Worm (Caenorhabditis elegans) whole organism, L1 larva: ENCODE results near the gene set-24.

Experiments used
- ama-1 ChIP-seq: fragments of 150-350 bp; optimal IDR thresholded peaks from 2 replicates; lab custom pipeline; 2014
- blmp-1 ChIP-seq: fragments of 150-350 bp; optimal IDR thresholded peaks from 2 replicates; lab custom pipeline; 2014; ENCODE audit warnings: missing biosample characterization, missing genetic modification characterization
- fos-1 ChIP-seq: fragments of 150-350 bp; optimal IDR thresholded peaks from 2 replicates; lab custom pipeline; 2014; ENCODE audit warnings: missing biosample characterization, missing genetic modification characterization
- jun-1 ChIP-seq: fragments of 150-350 bp; optimal IDR thresholded peaks from 2 replicates; lab custom pipeline; 2014; ENCODE audit warnings: missing biosample characterization, missing genetic modification reagents, missing genetic modification characterization
- lsy-2 ChIP-seq, 2 experiments: fragments of 150-350 bp; optimal IDR thresholded peaks; 2 replicates each; lab custom pipeline; 2014; ENCODE audit warnings: missing biosample characterization in 2 of 2, missing genetic modification characterization in 2 of 2
- mep-1 ChIP-seq: fragments of 150-350 bp; optimal IDR thresholded peaks from 2 replicates; lab custom pipeline; 2014; ENCODE audit warnings: missing biosample characterization, missing genetic modification characterization
- nhr-12 ChIP-seq: sonication (generic microtip); optimal IDR thresholded peaks from 2 replicates; lab custom pipeline; 2017; ENCODE audit warnings: missing biosample characterization, missing genetic modification characterization
- pqm-1 ChIP-seq: sonication (generic microtip); optimal IDR thresholded peaks from 3 replicates; lab custom pipeline; 2017; ENCODE audit warnings: missing biosample characterization, missing genetic modification characterization
- snpc-4 ChIP-seq: fragments of 150-350 bp; optimal IDR thresholded peaks from 2 replicates; lab custom pipeline; 2014; ENCODE audit warnings: missing biosample characterization, missing genetic modification characterization
- unc-62 ChIP-seq: fragments of 150-350 bp; optimal IDR thresholded peaks from 2 replicates; lab custom pipeline; 2014; ENCODE audit warnings: missing biosample characterization, missing genetic modification reagents, missing genetic modification characterization

DNA sequence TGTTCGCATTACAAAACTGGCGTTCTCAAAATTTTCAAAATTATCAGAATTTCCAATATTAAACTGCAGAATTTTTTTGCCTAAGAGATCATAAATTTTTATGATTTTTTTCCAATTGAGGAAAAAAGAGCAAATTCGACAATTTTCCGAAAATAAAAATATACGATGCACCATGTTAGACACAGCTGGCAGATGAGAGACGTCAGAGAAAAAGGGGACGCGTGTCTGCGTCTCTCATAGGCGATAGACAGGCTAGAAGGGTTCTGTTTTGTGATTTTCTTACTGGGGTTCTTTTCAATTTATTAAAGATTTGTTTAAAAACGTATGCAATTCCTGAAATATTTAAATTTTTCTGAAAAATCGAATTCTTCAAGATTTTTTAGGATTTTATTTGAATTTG lies 32.2 kb upstream of the set-24 start:
- TF ChIP-seq jun-1 (tag; lab: Kevin White, UChicago) (no peak), snpc-4 (no peak), fos-1 (tag; lab: Kevin White, UChicago) (no peak), blmp-1 (tag; lab: Kevin White, UChicago) (no peak), lsy-2 (tag; optimal IDR thresholded peaks at IDR 0.05; lab: Kevin White, UChicago) (no peak), nhr-12 (no peak), pqm-1 (tag; lab: Kevin White, UChicago) (no peak), unc-62 (GFP tag; lab: Kevin White, UChicago) (no peak), mep-1 (tag; lab: Kevin White, UChicago) (no peak), ama-1 (lab: Kevin White, UChicago) (no peak)
